Fruit fly (Drosophila melanogaster) Kc167 (cell line): ENCODE data around the gene br.

ENCODE experiments used
- Myc ChIP-seq: fragments of >200 bp; optimal IDR thresholded peaks from 2 replicates; lab custom pipeline; 2017; ENCODE audit warnings: missing external identifiers
- Sin3A ChIP-seq: fragments of >200 bp; optimal IDR thresholded peaks from 2 replicates; lab custom pipeline; 2018; ENCODE audit warnings: missing external identifiers
- h ChIP-seq: fragments of >200 bp; optimal IDR thresholded peaks from 3 replicates; lab custom pipeline; 2018; ENCODE audit warnings: missing external identifiers
- insv ChIP-seq: fragments of >200 bp; optimal IDR thresholded peaks from 3 replicates; lab custom pipeline; 2018; ENCODE audit warnings: missing external identifiers
- psq ChIP-seq: fragments of >200 bp; optimal IDR thresholded peaks from 2 replicates; lab custom pipeline; 2017; ENCODE audit warnings: missing external identifiers
- ttk ChIP-seq: sonication (Bioruptor generic); optimal IDR thresholded peaks from 2 replicates; lab custom pipeline; 2017; ENCODE audit warnings: missing external identifiers

br gene

DNA sequence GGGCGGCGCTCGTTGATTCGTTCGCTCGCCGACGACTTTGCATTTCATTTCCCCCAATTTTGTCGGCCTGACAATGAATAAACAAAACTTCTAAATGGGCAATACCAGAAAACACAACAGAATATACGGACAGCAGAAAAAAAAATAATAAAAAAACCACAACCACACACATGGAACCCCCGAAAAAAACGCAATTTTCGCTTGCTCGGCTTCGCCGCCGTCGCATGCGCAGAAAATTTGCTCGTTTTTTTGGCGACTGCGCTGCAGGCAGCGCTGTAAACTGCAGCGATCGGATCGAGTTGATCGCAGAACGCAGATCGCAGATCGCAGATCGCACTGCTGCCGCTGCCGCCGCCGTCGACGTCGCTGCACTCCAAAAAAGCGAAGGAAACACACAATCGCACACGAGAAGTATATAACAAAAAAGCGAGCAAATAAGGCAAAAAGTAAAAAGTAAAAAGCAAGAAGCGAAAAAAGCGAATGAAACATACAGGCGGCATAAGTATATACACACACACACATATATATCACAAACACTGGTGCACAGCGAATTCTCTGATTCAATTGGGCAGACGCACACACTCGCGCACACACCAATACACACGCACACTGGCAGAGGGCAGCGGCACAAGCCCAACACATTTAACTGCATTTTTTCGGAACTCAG lies 36.9 kb downstream of the br start:
- TF ChIP-seq insv (lab: Kevin White, UChicago): no peak
- TF ChIP-seq Myc (lab: Kevin White, UChicago): no peak
- no peak for TF ChIP-seq h (lab: Kevin White, UChicago)
- no peak for TF ChIP-seq ttk
- TF ChIP-seq psq: no peak
- TF ChIP-seq Sin3A (lab: Kevin White, UChicago): no peak

DNA sequence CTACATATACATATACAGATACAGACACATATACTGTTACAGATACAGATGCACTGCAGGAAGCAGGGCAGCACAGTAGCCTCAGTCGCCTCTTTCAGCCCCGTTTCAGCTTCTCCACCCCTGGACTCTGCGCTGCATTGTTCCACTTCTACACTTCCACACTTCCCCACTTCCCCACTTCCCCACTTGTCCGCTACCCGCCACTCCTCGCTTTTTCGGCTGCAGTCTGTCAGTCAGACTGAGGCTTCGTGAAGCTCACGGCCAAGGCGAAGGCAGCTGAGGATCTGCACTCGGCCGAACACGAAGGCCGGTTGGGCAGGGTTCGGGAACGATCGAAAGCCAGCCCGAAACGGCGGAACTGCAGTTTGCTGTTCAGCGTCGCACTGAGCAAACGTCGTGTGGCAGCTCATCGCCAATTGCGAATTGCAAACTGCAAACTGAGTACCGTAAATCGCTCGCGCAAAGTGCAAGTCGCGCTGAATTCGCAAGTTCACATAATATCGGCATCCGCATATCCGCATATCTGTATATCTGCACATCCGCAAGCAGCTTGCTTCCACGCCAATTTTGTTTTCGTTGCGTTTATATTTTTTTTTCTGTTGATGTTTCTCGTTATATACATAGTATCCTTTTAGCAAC lies 38.4 kb downstream of the br start:
- TF ChIP-seq h (lab: Kevin White, UChicago): no peak
- no peak for TF ChIP-seq ttk
- TF ChIP-seq Myc (lab: Kevin White, UChicago): no peak
- no peak for TF ChIP-seq insv (lab: Kevin White, UChicago)
- TF ChIP-seq Sin3A (lab: Kevin White, UChicago): no peak
- no peak for TF ChIP-seq psq

DNA sequence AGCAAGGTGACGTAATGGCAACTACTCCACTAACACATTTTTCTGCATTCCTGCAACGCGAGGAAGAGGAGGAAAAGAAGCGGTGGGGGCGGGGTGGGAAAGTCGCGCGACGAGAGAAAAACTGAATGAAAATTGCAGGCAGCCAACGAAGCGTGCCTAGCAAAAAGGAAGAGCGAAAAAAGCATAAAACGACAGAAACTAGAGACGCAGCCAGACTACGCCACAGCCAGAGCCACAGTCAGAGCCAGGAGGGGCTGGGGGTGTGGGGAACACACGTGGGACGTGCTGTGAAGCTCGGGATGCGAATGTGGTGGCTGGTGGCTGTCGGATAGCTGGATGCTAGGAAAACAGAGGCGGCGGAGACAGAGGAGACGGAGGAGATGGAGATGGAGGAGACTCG lies 39.4 kb downstream of the br start:
- TF ChIP-seq Sin3A (lab: Kevin White, UChicago) (no peak), h (lab: Kevin White, UChicago) (no peak), psq (no peak), Myc (lab: Kevin White, UChicago) (no peak)

DNA sequence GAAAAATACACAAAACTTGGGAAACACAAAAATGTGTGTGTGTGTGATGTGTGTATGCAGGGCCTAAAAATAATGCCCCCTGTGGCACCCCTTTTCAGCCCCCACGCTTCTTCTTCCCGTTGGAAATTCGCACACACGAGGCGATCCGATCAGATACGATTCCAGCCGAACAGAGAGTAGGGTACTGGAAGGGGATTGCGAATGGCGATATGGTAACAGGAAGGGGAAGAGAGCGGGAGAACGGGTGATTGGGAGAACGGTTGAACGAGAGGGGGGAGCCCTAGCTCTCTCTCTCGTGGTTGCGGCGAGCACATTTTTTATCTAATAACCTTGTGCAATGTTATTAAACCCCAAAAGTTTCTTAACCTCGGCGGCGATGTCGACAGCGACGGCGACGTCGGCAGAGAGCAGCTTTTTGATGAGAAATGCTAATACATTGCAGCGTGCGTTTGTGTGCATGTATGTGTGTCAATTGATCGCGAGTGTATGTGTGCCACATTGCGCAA lies 42.0 kb downstream of the br start:
- TF ChIP-seq Sin3A (lab: Kevin White, UChicago) (no peak), ttk (no peak), psq (no peak), insv (lab: Kevin White, UChicago) (no peak), h (lab: Kevin White, UChicago) (no peak), Myc (lab: Kevin White, UChicago) (no peak)

DNA sequence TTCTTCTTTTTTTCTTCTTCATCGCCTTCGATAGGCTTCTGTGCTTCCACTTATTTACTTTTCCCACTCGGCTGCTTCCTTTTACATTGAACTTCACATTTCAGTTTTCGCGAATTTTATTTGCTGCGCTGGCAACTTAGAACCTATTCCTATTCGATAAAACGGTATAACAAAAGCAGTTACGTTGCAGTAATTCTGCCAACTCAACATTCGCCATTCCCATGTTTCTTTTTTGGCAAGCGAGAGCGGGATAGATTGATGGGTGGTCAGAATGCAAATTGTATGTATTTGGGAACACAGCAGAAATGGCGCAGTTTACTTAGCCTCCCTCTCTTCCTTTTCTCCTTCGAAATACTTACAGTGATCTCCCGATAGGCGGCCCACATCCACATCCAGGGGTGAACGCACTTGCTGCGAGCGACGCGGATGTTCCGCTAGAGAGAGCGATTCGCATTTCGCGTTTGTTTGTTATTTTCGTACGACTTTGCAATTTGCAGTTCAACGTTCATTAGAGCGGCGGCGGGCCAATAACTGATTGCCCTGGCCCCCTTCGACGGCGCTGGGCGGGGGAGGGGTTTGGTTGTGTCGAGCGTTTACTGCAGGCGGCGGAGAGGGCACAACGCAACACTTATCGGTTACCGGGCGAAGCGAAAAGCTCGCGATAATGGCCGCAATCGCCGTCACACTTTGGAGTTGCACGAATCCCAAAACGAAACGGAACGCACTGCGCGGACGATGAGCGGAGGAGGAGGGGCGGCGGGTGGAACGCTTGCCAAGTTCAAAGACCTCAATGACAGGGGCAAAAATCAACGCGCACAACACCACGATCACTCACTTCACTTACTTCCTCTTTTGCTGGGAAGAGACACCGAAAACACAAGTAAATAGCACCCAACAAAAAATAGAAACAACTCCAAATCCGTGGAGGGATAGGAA lies 43.0 kb downstream of the br start:
- TF ChIP-seq insv (lab: Kevin White, UChicago): no peak
- TF ChIP-seq ttk: no peak
- no peak for TF ChIP-seq psq
- TF ChIP-seq Myc (lab: Kevin White, UChicago): no peak
- TF ChIP-seq h (lab: Kevin White, UChicago): no peak
- TF ChIP-seq Sin3A (lab: Kevin White, UChicago): no peak

DNA sequence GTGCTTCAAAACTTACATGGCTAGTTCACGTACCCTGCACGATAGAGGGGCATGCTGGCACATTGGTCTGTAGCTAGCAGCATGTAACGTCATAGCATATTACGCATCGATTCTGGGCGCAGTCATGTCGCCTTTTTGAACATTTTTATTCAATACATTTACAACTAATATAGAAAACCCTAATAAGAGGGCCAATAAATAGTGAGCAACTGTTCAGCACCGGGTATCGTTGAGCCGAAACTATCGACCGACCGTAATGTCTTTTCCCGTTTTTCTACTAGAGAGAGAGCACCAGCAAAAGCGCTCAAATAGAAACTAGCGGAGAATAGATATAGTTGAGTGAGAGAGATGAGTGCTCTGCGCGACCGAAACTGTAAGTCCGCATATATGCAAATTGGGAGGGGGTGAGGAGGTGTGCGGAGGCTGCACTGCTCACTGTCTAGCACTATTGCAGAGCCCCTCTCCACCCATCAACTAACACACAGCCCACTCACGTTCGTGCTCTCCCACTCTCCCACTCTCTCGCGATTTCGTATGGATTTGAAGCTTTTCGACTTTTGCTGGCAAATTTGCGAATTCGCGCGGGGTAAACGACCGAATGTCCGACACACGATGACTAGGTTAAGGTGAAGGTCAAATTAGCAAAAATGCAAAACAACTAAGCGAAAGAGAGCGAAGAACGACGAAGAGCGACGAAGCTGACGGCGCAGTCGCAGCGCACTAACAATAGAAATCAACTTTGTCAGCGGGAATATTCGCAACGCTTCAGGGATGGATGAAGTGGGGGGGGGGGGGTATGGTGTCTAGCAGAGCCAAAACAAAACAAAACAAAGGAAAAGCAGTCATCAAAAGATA lies 44.0 kb downstream of the br start:
- TF ChIP-seq psq (no peak), Sin3A (lab: Kevin White, UChicago) (no peak)

DNA sequence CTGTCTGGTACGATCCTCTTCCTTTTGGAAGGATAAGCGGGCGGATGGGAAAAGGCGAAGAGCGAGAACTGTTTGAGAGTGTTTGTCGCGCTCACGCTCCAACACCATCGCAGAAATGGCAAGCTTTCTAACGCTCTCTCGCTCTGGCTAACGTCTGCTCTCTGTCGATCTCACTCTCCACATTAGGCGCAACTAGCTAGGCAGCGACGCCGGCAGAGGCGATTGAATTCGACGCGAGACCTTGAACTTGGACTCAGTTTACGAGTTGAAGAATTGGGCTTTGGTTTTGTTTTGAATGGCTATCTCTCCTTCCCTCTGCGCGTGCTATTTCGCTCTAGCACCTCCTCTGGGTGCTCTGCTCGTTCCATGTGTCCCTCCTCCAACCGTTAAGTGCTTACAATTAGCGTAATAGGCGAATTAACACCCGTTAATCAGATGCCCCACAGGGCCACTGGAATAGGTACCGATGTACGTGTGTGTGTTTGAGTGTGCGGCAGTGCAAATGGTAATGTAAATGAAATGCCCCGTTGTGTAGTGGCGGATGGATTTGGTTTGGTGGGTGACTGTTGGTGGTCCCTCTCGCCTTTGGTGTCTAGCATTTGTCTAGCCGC lies 44.9 kb downstream of the br start:
- no peak for TF ChIP-seq ttk
- TF ChIP-seq Myc (lab: Kevin White, UChicago): no peak
- TF ChIP-seq insv (lab: Kevin White, UChicago): no peak

DNA sequence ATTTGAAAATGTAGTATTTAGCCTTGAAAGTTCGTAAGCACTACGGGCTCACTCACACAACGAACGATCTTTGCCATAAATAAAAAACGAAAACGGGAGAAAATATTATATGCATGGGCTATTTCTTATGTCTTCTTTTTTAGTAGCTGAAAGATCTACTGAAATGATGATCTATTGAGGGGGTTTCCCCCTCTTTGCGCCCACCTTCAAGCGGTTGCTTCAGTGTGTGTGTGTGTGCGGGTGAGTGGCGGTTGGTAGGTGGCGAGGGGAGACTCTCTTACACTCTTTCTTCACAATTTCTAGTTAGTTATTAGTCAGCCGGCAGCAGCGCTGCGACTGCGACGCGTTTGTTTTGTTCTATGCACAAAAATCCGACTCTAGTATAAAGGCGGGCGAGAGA lies 46.5 kb downstream of the br start:
- TF ChIP-seq ttk (no peak), Myc (lab: Kevin White, UChicago) (no peak), Sin3A (lab: Kevin White, UChicago) (no peak), insv (lab: Kevin White, UChicago) (no peak), h (lab: Kevin White, UChicago) (no peak), psq (no peak)

DNA sequence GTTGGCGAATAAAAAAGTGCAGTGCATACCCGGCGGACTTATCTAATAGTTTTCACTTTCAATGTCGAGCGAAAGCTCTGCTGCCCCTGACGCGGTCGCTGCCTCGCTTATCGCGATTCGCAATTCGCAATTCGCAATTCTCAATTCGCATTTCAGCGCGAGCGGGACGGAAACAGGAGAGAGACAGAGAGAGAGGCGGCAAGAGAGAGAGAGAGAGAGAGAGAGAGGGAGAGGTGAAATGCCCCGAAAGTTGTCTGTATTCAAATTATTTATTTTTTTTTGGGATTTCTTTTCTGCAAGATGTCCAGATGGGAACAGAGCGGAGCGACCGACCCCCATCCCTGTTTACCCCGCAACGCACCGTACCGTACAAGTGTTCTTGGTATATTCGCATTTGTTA lies 48.2 kb downstream of the br start:
- TF ChIP-seq Sin3A (lab: Kevin White, UChicago) (no peak), ttk (no peak), insv (lab: Kevin White, UChicago) (no peak), h (lab: Kevin White, UChicago) (no peak)

DNA sequence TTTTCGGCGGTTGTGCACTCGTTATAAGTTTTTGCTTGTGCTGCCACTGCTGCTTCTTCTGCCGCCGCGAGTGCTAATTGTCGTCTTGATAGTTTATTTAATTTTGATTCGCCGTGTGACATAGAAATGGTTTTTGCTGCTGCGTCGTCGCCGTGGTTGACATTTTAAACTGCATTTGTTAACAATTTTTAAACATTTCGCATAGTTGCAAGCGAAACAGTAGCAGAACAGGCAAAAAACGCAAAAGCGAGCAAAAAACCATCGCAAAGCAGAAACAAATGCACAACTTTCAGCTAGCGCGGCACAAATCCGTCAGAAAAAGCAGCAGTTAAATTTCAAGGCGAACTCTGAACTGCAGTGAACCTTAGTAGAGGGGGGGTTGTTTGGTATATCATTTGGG lies 48.7 kb downstream of the br start:
- no peak for TF ChIP-seq psq
- TF ChIP-seq h (lab: Kevin White, UChicago): no peak
- TF ChIP-seq ttk: no peak
- no peak for TF ChIP-seq insv (lab: Kevin White, UChicago)
- TF ChIP-seq Sin3A (lab: Kevin White, UChicago): no peak
- no peak for TF ChIP-seq Myc (lab: Kevin White, UChicago)

DNA sequence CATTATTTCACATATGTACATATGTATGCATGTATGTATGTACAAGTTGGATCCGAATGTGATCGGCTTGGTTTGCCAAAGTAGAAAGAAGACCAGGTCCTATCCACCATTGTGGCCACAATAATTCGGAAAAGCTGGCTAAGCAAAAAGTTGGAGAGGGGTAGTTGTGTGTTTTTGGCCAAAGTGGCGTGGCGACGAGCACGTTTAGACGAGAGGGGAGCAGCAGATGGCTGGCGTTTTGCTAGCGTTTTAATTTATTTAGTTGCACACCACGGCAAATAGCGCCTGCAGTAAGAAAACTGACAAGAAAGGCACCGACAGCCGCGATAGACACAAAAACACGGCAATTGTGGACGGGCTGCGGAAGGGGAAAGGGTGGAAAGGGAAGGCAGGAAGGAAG lies 50.2 kb downstream of the br start:
- TF ChIP-seq insv (lab: Kevin White, UChicago) (no peak), Myc (lab: Kevin White, UChicago) (no peak), h (lab: Kevin White, UChicago) (no peak), Sin3A (lab: Kevin White, UChicago) (no peak)
